Worm (Caenorhabditis elegans): ENCODE data around the gene unc-26.
A peak's percentile ranks its signal among the peaks of the same experiment; 100 is the strongest.

DNA sequence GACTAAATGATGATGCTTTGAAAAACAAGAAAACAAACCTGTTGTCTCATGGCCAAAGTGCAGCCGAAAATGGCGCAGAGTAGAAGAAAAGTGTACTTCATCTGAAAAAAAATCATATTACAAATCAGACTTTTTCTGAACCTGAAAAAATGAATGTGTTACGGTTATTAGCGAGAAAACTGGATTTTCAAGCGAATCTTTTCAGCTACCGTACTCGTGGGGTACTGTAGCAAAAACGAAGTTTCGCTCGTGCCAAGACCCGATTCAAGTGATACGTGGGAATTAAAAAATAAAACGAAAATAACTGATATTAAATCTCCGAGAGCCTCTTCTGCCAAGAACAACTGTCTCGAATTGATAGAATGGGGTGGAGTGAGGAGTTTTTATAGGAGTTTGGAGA is 20.1 kb downstream of the unc-26 start, which contains the start of gene ttr-51:
- TF ChIP-seq ceh-16 (tag; optimal IDR thresholded peaks at IDR 0.05) (no peak), nhr-23 (tag; optimal IDR thresholded peaks at IDR 0.05) (no peak), nhr-25 (tag; optimal IDR thresholded peaks at IDR 0.05) (no peak), elt-3 (tag; optimal IDR thresholded peaks at IDR 0.05) (no peak), mdl-1 (tag; optimal IDR thresholded peaks at IDR 0.05) (no peak), elt-1 (tag; optimal IDR thresholded peaks at IDR 0.05) (no peak), daf-12 (tag; optimal IDR thresholded peaks at IDR 0.05) (no peak), ztf-11 (tag; optimal IDR thresholded peaks at IDR 0.05) (no peak), nhr-237 (tag; optimal IDR thresholded peaks at IDR 0.05) (no peak), elt-2 (tag; optimal IDR thresholded peaks at IDR 0.05) (peak; percentile 41), nhr-76 (tag; optimal IDR thresholded peaks at IDR 0.05) (no peak), egl-27 (tag; optimal IDR thresholded peaks at IDR 0.05) (no peak), lin-39 (tag; optimal IDR thresholded peaks at IDR 0.05) (no peak)

Data from whole organism, L3 larva.